Fruit fly (Drosophila melanogaster) whole organism, adult: Measurements from ENCODE around the gene Ucp4A.

ENCODE experiments used
- CG11617 ChIP-seq: fragments of 200-800 bp; sonication (Bioruptor generic); optimal IDR thresholded peaks from 2 replicates; lab custom pipeline; 2017; ENCODE audit warnings: mild to moderate bottlenecking, missing biosample characterization, missing genetic modification reagents, missing genetic modification characterization
- CG12768 ChIP-seq: fragments of 200-800 bp; sonication (Bioruptor generic); optimal IDR thresholded peaks from 2 replicates; lab custom pipeline; 2017; ENCODE audit warnings: missing biosample characterization, missing genetic modification characterization, mild to moderate bottlenecking, moderate library complexity, missing genetic modification reagents
- CG5204 ChIP-seq: fragments of 200-800 bp; sonication (Bioruptor generic); optimal IDR thresholded peaks from 2 replicates; lab custom pipeline; 2016; ENCODE audit warnings: missing biosample characterization, missing genetic modification characterization
- CG7101 ChIP-seq: fragments of 200-800 bp; sonication (Bioruptor generic); optimal IDR thresholded peaks from 2 replicates; lab custom pipeline; 2018; ENCODE audit warnings: missing biosample characterization, mild to moderate bottlenecking, missing genetic modification characterization, moderate library complexity
- Crg-1 ChIP-seq: fragments of 200-800 bp; sonication (Bioruptor generic); optimal IDR thresholded peaks from 2 replicates; lab custom pipeline; 2016; ENCODE audit warnings: missing biosample characterization, missing genetic modification characterization
- Hr96 ChIP-seq: fragments of 200-800 bp; sonication (Bioruptor generic); optimal IDR thresholded peaks from 2 replicates; lab custom pipeline; 2016; ENCODE audit warnings: missing biosample characterization, missing genetic modification characterization

dm6 chrX:17873329-17873728, 28.6 kb downstream of the Ucp4A start:
- TF ChIP-seq CG5204 (GFP tag; lab: Kevin White, UChicago) (no peak), Crg-1 (GFP tag; lab: Kevin White, UChicago) (no peak), CG7101 (tag; lab: Kevin White, UChicago) (no peak), CG11617 (GFP tag; lab: Kevin White, UChicago) (no peak), Hr96 (GFP tag; lab: Kevin White, UChicago) (no peak), CG12768 (GFP tag; lab: Kevin White, UChicago) (no peak)
